Worm (Caenorhabditis elegans) whole organism, L3 larva: Measurements from ENCODE around the gene his-64.
A peak's percentile ranks its signal among the peaks of the same experiment; 100 is the strongest.

Experiments used
- R02D3.7 ChIP-seq: fragments of 150-350 bp; optimal IDR thresholded peaks from 2 replicates; lab custom pipeline; 2014; ENCODE audit warnings: missing biosample characterization, missing genetic modification characterization
- ZK546.5 ChIP-seq: sonication (generic microtip); optimal IDR thresholded peaks from 2 replicates; lab custom pipeline; 2017; ENCODE audit warnings: missing biosample characterization, missing genetic modification characterization
- aly-2 ChIP-seq: fragments of 150-350 bp; optimal IDR thresholded peaks from 2 replicates; lab custom pipeline; 2014; ENCODE audit warnings: missing biosample characterization, missing genetic modification characterization
- ama-1 ChIP-seq: fragments of 150-350 bp; optimal IDR thresholded peaks from 2 replicates; lab custom pipeline; 2018
- ceh-16 ChIP-seq: sonication (generic microtip); optimal IDR thresholded peaks from 2 replicates; lab custom pipeline; 2017; ENCODE audit warnings: missing biosample characterization, missing genetic modification characterization
- ceh-9 ChIP-seq: sonication (generic microtip); optimal IDR thresholded peaks from 2 replicates; lab custom pipeline; 2018; ENCODE audit warnings: missing biosample characterization, missing genetic modification characterization
- daf-12 ChIP-seq: fragments of 150-350 bp; optimal IDR thresholded peaks from 2 replicates; lab custom pipeline; 2014; ENCODE audit warnings: missing biosample characterization, missing genetic modification reagents, missing genetic modification characterization
- egl-5 ChIP-seq: fragments of 150-350 bp; optimal IDR thresholded peaks from 2 replicates; lab custom pipeline; 2017; ENCODE audit warnings: missing biosample characterization, missing genetic modification reagents, missing genetic modification characterization, inconsistent platforms
- elt-2 ChIP-seq: sonication (generic microtip); optimal IDR thresholded peaks from 2 replicates; lab custom pipeline; 2016; ENCODE audit warnings: missing genetic modification reagents, mild to moderate bottlenecking, missing genetic modification characterization, missing compliant biosample characterization
- elt-3 ChIP-seq, 3 experiments: fragments of 150-350 bp in 1 of 3; sonication (generic microtip) in 2 of 3; optimal IDR thresholded peaks; 2 replicates in 2 of 3; 4 replicates in 1 of 3; lab custom pipeline; 2014 to 2017; ENCODE audit warnings: missing biosample characterization in 3 of 3, missing genetic modification characterization in 3 of 3
- eor-1 ChIP-seq, 2 experiments: fragments of 150-350 bp; optimal IDR thresholded peaks; 2 replicates each; lab custom pipeline; 2014 to 2018; ENCODE audit warnings: missing biosample characterization in 2 of 2, missing genetic modification characterization in 2 of 2
- fkh-2 ChIP-seq: fragments of 150-350 bp; optimal IDR thresholded peaks from 2 replicates; lab custom pipeline; 2014; ENCODE audit warnings: missing biosample characterization, missing genetic modification reagents, missing genetic modification characterization
- fos-1 ChIP-seq: fragments of 150-350 bp; optimal IDR thresholded peaks from 2 replicates; lab custom pipeline; 2014; ENCODE audit warnings: missing biosample characterization, missing genetic modification characterization
- hmg-11 ChIP-seq: sonication (generic microtip); optimal IDR thresholded peaks from 2 replicates; lab custom pipeline; 2016; ENCODE audit warnings: missing genetic modification characterization, missing compliant biosample characterization
- jun-1 ChIP-seq: fragments of 150-350 bp; optimal IDR thresholded peaks from 2 replicates; lab custom pipeline; 2014; ENCODE audit warnings: missing biosample characterization, missing genetic modification reagents, missing genetic modification characterization
- lin-39 ChIP-seq: fragments of 150-350 bp; optimal IDR thresholded peaks from 2 replicates; lab custom pipeline; 2018; ENCODE audit warnings: missing biosample characterization, missing genetic modification reagents, missing genetic modification characterization
- lsy-12 ChIP-seq: sonication (generic microtip); optimal IDR thresholded peaks from 2 replicates; lab custom pipeline; 2016; ENCODE audit warnings: mild to moderate bottlenecking, missing genetic modification characterization, missing compliant biosample characterization
- mdl-1 ChIP-seq: fragments of 150-350 bp; optimal IDR thresholded peaks from 2 replicates; lab custom pipeline; 2014; ENCODE audit warnings: missing biosample characterization, missing genetic modification characterization
- mml-1 ChIP-seq: fragments of 150-350 bp; sonication (generic microtip); optimal IDR thresholded peaks from 3 replicates; lab custom pipeline; 2014; ENCODE audit warnings: missing biosample characterization, missing genetic modification characterization
- nfya-1 ChIP-seq: sonication (generic microtip); optimal IDR thresholded peaks from 2 replicates; lab custom pipeline; 2017; ENCODE audit warnings: missing genetic modification characterization, mild to moderate bottlenecking, missing compliant biosample characterization, antibody characterized with exemption, moderate library complexity; ENCODE audit not compliant: insufficient read depth
- nhr-11 ChIP-seq: fragments of 150-350 bp; optimal IDR thresholded peaks from 2 replicates; lab custom pipeline; 2014; ENCODE audit warnings: missing biosample characterization, missing genetic modification characterization
- nhr-12 ChIP-seq: fragments of 150-350 bp; optimal IDR thresholded peaks from 2 replicates; lab custom pipeline; 2014; ENCODE audit warnings: missing biosample characterization, missing genetic modification characterization
- nhr-23 ChIP-seq: fragments of 150-350 bp; optimal IDR thresholded peaks from 2 replicates; lab custom pipeline; 2014; ENCODE audit warnings: missing biosample characterization, missing genetic modification reagents, missing genetic modification characterization
- nhr-237 ChIP-seq: fragments of 150-350 bp; optimal IDR thresholded peaks from 2 replicates; lab custom pipeline; 2014; ENCODE audit warnings: missing biosample characterization, missing genetic modification characterization
- nhr-25 ChIP-seq: sonication (generic microtip); optimal IDR thresholded peaks from 2 replicates; lab custom pipeline; 2017; ENCODE audit warnings: missing biosample characterization, missing genetic modification characterization
- nhr-43 ChIP-seq: sonication (generic microtip); optimal IDR thresholded peaks from 2 replicates; lab custom pipeline; 2016; ENCODE audit warnings: mild to moderate bottlenecking, missing genetic modification characterization, missing compliant biosample characterization; ENCODE audit not compliant: poor library complexity, severe bottlenecking
- nhr-76 ChIP-seq: fragments of 150-350 bp; sonication (generic microtip); optimal IDR thresholded peaks from 5 replicates; lab custom pipeline; 2014; ENCODE audit warnings: missing biosample characterization, missing genetic modification characterization
- nhr-77 ChIP-seq: fragments of 150-350 bp; optimal IDR thresholded peaks from 2 replicates; lab custom pipeline; 2014; ENCODE audit warnings: missing biosample characterization, missing genetic modification characterization
- pha-4 ChIP-seq: fragments of 150-350 bp; optimal IDR thresholded peaks from 2 replicates; lab custom pipeline; 2014; ENCODE audit warnings: missing biosample characterization, missing genetic modification reagents, missing genetic modification characterization
- pqm-1 ChIP-seq: fragments of 150-350 bp; optimal IDR thresholded peaks from 2 replicates; lab custom pipeline; 2017; ENCODE audit warnings: missing biosample characterization, missing genetic modification characterization, inconsistent platforms
- sea-2 ChIP-seq: fragments of 150-350 bp; sonication (generic microtip); optimal IDR thresholded peaks from 4 replicates; lab custom pipeline; 2014; ENCODE audit warnings: missing biosample characterization, missing genetic modification reagents, missing genetic modification characterization
- skn-1 ChIP-seq: fragments of 150-350 bp; optimal IDR thresholded peaks from 2 replicates; lab custom pipeline; 2014; ENCODE audit warnings: missing biosample characterization, missing genetic modification characterization
- snpc-4 ChIP-seq: fragments of 150-350 bp; optimal IDR thresholded peaks from 2 replicates; lab custom pipeline; 2014; ENCODE audit warnings: missing biosample characterization, missing genetic modification characterization
- tbx-2 ChIP-seq: sonication (generic microtip); optimal IDR thresholded peaks from 2 replicates; lab custom pipeline; 2016; ENCODE audit warnings: mild to moderate bottlenecking, missing genetic modification characterization, missing compliant biosample characterization
- unc-39 ChIP-seq: sonication (generic microtip); optimal IDR thresholded peaks from 4 replicates; lab custom pipeline; 2017; ENCODE audit warnings: missing biosample characterization, missing genetic modification characterization
- zag-1 ChIP-seq: fragments of 150-350 bp; optimal IDR thresholded peaks from 2 replicates; lab custom pipeline; 2014; ENCODE audit warnings: missing biosample characterization, missing genetic modification characterization
- ztf-11 ChIP-seq: fragments of 150-350 bp; optimal IDR thresholded peaks from 2 replicates; lab custom pipeline; 2014; ENCODE audit warnings: missing biosample characterization, missing genetic modification characterization

his-64 gene

DNA sequence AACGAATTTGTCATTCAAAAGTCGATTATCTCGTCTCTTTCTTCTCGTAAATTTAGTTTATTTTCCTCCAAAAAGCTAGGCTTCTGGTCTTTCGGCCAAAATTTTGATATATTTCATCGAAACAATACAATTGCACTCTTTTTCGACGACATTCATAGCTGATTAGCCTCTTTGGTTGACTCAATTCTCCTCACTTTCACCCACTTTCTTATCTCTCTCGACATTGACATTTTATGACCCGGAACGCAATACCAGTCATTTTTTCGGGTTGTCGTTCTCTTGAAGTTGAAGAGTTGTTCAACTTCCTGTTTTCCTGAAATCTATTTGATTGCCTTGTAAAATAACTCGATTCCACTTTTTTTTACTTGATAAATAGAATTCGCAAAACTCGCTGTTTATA, 27.7 kb downstream of the his-64 start:
- no peak for TF ChIP-seq zag-1 (tag; lab: Kevin White, UChicago)
- no peak for TF ChIP-seq ZK546.5 (tag; lab: Kevin White, UChicago)
- TF ChIP-seq ama-1, result no peak
- no peak for TF ChIP-seq eor-1 (tag; optimal IDR thresholded peaks at IDR 0.05; lab: Kevin White, UChicago)
- TF ChIP-seq skn-1 (tag; lab: Kevin White, UChicago), result no peak
- TF ChIP-seq ceh-9 (tag; lab: Kevin White, UChicago), result no peak
- no peak for TF ChIP-seq elt-3 (tag; optimal IDR thresholded peaks at IDR 0.05; lab: Kevin White, UChicago)
- TF ChIP-seq elt-2, result peak; percentile 64
- TF ChIP-seq hmg-11, result no peak
- TF ChIP-seq nhr-237 (tag; lab: Kevin White, UChicago), result no peak
- TF ChIP-seq sea-2, result no peak
- no peak for TF ChIP-seq pqm-1 (tag; lab: Kevin White, UChicago)
- TF ChIP-seq egl-5 (tag; lab: Kevin White, UChicago), result peak; percentile 19
- TF ChIP-seq daf-12, result no peak

DNA sequence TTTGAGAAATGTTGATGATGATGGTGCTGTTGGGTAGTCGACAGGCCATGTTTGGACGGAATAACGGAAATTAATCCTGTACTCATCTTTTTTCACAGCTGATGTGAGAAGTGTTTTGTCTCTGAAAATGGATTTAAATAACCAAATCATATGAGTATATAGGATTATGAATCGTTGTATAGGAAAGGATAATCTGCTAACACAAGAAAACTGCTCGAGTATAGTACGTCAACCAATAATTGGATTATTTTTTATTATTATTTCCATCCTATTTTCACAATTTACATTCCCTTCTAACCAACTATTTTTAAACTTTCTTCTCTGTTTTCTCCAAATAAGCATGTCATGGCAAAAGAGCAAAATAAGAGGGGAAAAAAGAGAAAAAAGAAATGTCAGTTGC, 28.8 kb downstream of the his-64 start:
- TF ChIP-seq lsy-12 (tag; lab: Kevin White, UChicago) (no peak), snpc-4 (tag; lab: Kevin White, UChicago) (no peak), tbx-2 (tag; lab: Kevin White, UChicago) (no peak), mml-1 (tag; lab: Kevin White, UChicago) (no peak), nhr-76 (tag; lab: Kevin White, UChicago) (no peak), nhr-25 (tag; lab: Kevin White, UChicago) (no peak), eor-1 (tag; optimal IDR thresholded peaks at IDR 0.05; lab: Kevin White, UChicago) (no peak), nhr-43 (tag; lab: Kevin White, UChicago) (no peak), skn-1 (tag; lab: Kevin White, UChicago) (no peak), nfya-1 (no peak), nhr-12 (tag; lab: Kevin White, UChicago) (no peak), mdl-1 (no peak), unc-39 (no peak), fos-1 (tag; lab: Kevin White, UChicago) (no peak)

DNA sequence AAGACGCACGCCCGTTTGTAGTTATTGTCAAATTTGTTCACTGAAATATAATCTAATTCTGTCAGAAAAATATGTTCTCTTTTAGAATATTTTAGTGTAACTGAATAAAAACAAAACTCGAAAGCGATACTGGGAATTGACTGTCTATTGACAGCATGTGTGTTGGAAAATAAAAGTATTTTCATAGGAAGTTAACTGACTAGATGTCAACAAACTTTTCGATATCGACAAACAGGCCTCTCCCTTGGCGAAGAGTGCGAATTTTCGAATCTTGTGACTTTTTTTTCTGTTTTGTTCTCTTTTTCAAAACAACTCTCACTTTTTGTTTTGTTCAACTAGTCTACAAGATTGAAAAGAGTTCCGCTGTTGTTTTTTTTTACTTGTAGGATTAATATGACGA, 31.3 kb downstream of the his-64 start:
- no peak for TF ChIP-seq sea-2
- TF ChIP-seq pha-4 (tag; lab: Kevin White, UChicago), result peak; percentile 89

DNA sequence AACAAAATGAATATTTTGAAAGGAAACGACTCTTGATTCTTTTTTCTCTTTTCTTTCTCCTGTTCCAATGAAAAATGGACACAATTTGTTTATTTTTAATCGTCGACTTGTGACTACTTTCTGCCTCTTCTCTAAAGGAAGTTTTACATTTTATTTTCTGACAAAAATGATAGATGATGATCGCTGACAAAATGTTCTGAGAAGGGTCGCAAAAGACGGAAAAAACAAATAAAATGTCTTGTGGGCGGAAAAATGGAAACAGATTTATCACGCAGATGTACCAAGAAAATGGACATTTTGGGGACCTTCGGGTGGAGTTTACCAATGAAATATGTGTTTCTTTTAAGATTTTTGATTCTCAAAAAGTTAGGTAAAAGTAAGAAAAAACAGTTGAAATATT, 46.0 kb downstream of the his-64 start:
- TF ChIP-seq sea-2 (no peak), daf-12 (no peak), nhr-11 (tag; lab: Kevin White, UChicago) (no peak), nhr-23 (tag; lab: Kevin White, UChicago) (no peak), jun-1 (tag; lab: Kevin White, UChicago) (no peak), lin-39 (peak; percentile 55), ZK546.5 (tag; lab: Kevin White, UChicago) (no peak), nhr-77 (no peak)

DNA sequence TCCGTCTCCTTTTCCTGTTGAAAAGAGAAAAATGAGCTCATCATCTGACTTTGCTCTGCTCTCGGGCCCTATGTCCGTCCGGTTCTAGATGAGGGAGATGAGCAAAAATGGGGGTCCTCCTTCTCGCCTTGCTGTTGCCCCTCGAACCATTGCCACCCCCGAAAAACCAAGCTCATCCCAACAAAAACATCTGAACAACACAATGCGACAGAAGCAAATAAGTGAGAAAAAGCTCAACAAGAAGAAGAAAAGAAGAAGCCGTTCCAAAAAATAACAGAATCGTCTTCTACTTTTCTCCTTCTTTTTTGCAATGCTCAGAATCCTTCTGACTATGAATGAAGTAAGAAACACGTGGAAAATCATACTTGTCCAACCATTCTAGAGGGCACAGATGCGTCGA, 48.9 kb downstream of the his-64 start:
- TF ChIP-seq ZK546.5 (tag; lab: Kevin White, UChicago) (no peak), nhr-25 (tag; lab: Kevin White, UChicago) (no peak), fos-1 (tag; lab: Kevin White, UChicago) (no peak), nhr-11 (tag; lab: Kevin White, UChicago) (no peak), nhr-12 (tag; lab: Kevin White, UChicago) (no peak), aly-2 (tag; lab: Kevin White, UChicago) (no peak), ztf-11 (tag; lab: Kevin White, UChicago) (no peak), skn-1 (tag; lab: Kevin White, UChicago) (no peak), jun-1 (tag; lab: Kevin White, UChicago) (no peak), fkh-2 (no peak), unc-39 (no peak), R02D3.7 (no peak), nhr-77 (no peak), pqm-1 (tag; lab: Kevin White, UChicago) (no peak), eor-1 (tag; optimal IDR thresholded peaks at IDR 0.05; lab: Kevin White, UChicago) (no peak), ceh-16 (no peak)
